Worm (Caenorhabditis elegans) whole organism, mixed stage, embryonic: Measurements from ENCODE around the gene H12I19.115.
A peak's percentile ranks its signal among the peaks of the same experiment; 100 is the strongest.

Experiments
- ceh-39 ChIP-seq: fragments of 150-350 bp; optimal IDR thresholded peaks from 2 replicates; lab custom pipeline; 2014; ENCODE audit warnings: missing biosample characterization, missing genetic modification characterization
- ceh-83 ChIP-seq: fragments of 200-800 bp; sonication (Bioruptor generic); optimal IDR thresholded peaks from 2 replicates; lab custom pipeline; 2018; ENCODE audit warnings: mild to moderate bottlenecking, missing genetic modification characterization, missing compliant biosample characterization
- ces-1 ChIP-seq: fragments of 150-350 bp; optimal IDR thresholded peaks from 2 replicates; lab custom pipeline; 2014; ENCODE audit warnings: missing biosample characterization, missing genetic modification reagents, missing genetic modification characterization
- flh-1 ChIP-seq: fragments of 200-800 bp; sonication (Bioruptor generic); optimal IDR thresholded peaks from 2 replicates; lab custom pipeline; 2018; ENCODE audit warnings: mild to moderate bottlenecking, missing genetic modification characterization, moderate library complexity, missing compliant biosample characterization
- lin-32 ChIP-seq: fragments of 200-800 bp; sonication (Bioruptor generic); optimal IDR thresholded peaks from 2 replicates; lab custom pipeline; 2018; ENCODE audit warnings: mild to moderate bottlenecking, missing genetic modification characterization, missing compliant biosample characterization
- mab-5 ChIP-seq: fragments of 150-350 bp; optimal IDR thresholded peaks from 2 replicates; lab custom pipeline; 2014; ENCODE audit warnings: missing biosample characterization, missing genetic modification characterization
- nhr-28 ChIP-seq: fragments of 150-350 bp; optimal IDR thresholded peaks from 2 replicates; lab custom pipeline; 2014; ENCODE audit warnings: missing biosample characterization, missing genetic modification characterization
- pha-4 ChIP-seq: fragments of 150-350 bp; optimal IDR thresholded peaks from 2 replicates; lab custom pipeline; 2018; ENCODE audit warnings: missing biosample characterization, missing genetic modification reagents, missing genetic modification characterization
- snpc-4 ChIP-seq: fragments of 150-350 bp; optimal IDR thresholded peaks from 2 replicates; lab custom pipeline; 2014; ENCODE audit warnings: missing biosample characterization, missing genetic modification characterization
- sptf-1 ChIP-seq: sonication (generic microtip); optimal IDR thresholded peaks from 2 replicates; lab custom pipeline; 2017; ENCODE audit warnings: mild to moderate bottlenecking, missing genetic modification characterization, moderate library complexity, missing compliant biosample characterization
- unc-62 ChIP-seq: fragments of 150-350 bp; optimal IDR thresholded peaks from 2 replicates; lab custom pipeline; 2014; ENCODE audit warnings: missing biosample characterization, missing genetic modification reagents, missing genetic modification characterization
- zip-8 ChIP-seq: fragments of 150-350 bp; optimal IDR thresholded peaks from 2 replicates; lab custom pipeline; 2014; ENCODE audit warnings: missing biosample characterization, missing genetic modification characterization
- ztf-11 ChIP-seq: fragments of 150-350 bp; optimal IDR thresholded peaks from 2 replicates; lab custom pipeline; 2014; ENCODE audit warnings: missing biosample characterization, missing genetic modification characterization

DNA sequence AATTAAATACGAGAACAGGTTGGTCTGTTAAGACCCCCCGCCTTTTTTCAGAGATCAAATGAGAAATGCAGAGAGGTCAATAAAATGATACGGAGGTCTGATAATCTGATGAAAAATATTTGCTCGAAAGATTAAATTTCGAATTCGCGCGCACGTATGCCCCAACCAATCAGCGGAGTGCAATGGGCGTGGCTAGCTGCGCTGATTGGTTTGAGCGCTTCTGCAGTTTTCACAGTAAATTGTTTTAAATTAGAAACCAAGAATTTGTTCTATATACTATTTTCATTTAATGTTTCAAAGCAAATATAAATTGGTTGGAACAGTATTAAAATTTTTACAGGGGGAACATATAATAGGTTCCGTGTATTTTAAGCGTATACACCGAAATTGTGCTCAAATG lies 8.3 kb downstream of the H12I19.115 start:
- no peak for TF ChIP-seq mab-5 (tag; lab: Kevin White, UChicago)
- TF ChIP-seq zip-8, result no peak
- no peak for TF ChIP-seq snpc-4 (tag; lab: Kevin White, UChicago)
- TF ChIP-seq pha-4, result peak; percentile 47
- TF ChIP-seq ztf-11 (tag; lab: Kevin White, UChicago), result no peak
- TF ChIP-seq ceh-39, result no peak
- TF ChIP-seq sptf-1 (tag; lab: Kevin White, UChicago), result no peak
- no peak for TF ChIP-seq ces-1 (GFP tag; lab: Kevin White, UChicago)
- TF ChIP-seq nhr-28, result no peak
- TF ChIP-seq unc-62 (GFP tag; lab: Kevin White, UChicago), result no peak
- no peak for TF ChIP-seq lin-32 (GFP tag; lab: Kevin White, UChicago)
- TF ChIP-seq flh-1, result no peak
- TF ChIP-seq ceh-83 (GFP tag; lab: Kevin White, UChicago), result no peak
